Fruit fly (Drosophila melanogaster) whole organism, embryonic: ENCODE measurements around the gene Ent3.
A peak's percentile ranks its signal among the peaks of the same experiment; 100 is the strongest.

ENCODE experiments used
- Atf3 ChIP-seq: fragments of 200-800 bp; sonication (Bioruptor generic); optimal IDR thresholded peaks from 3 replicates; lab custom pipeline; 2016; ENCODE audit warnings: missing biosample characterization, missing genetic modification characterization
- Bgb ChIP-seq: fragments of 200-800 bp; sonication (Bioruptor generic); IDR thresholded peaks from 2 replicates; pipeline ENCODE4 v1.3.6; 2022; ENCODE audit warnings: missing biosample characterization, missing genetic modification characterization; ENCODE audit not compliant: partially characterized antibody
- CG1024 ChIP-seq: fragments of 200-800 bp; sonication (Bioruptor generic); IDR thresholded peaks from 2 replicates; pipeline ENCODE4 v1.3.6; 2022; ENCODE audit warnings: missing biosample characterization, missing genetic modification characterization
- CG12071 ChIP-seq: fragments of 200-800 bp; sonication (Bioruptor generic); optimal IDR thresholded peaks from 3 replicates; lab custom pipeline; 2018; ENCODE audit warnings: missing biosample characterization, mild to moderate bottlenecking, missing genetic modification characterization
- CG12744 ChIP-seq: fragments of 200-800 bp; sonication (Bioruptor generic); optimal IDR thresholded peaks from 2 replicates; lab custom pipeline; 2016; ENCODE audit warnings: missing biosample characterization, missing genetic modification characterization
- CG13775 ChIP-seq: fragments of 200-800 bp; sonication (Bioruptor generic); optimal IDR thresholded peaks from 3 replicates; lab custom pipeline; 2017; ENCODE audit warnings: missing biosample characterization, mild to moderate bottlenecking, missing genetic modification characterization
- CG14710 ChIP-seq: fragments of 200-800 bp; sonication (Bioruptor generic); optimal IDR thresholded peaks from 3 replicates; lab custom pipeline; 2019; ENCODE audit warnings: missing biosample characterization, mild to moderate bottlenecking, missing genetic modification characterization, moderate library complexity
- CG16779 ChIP-seq: fragments of 200-800 bp; sonication (Bioruptor generic); IDR thresholded peaks from 2 replicates; pipeline ENCODE4 v1.3.6; 2022; ENCODE audit warnings: missing biosample characterization, missing genetic modification characterization
- CG16863 ChIP-seq: fragments of 200-800 bp; sonication (Bioruptor generic); optimal IDR thresholded peaks from 3 replicates; lab custom pipeline; 2016; ENCODE audit warnings: missing biosample characterization, missing genetic modification characterization
- CG17568 ChIP-seq: fragments of 200-800 bp; sonication (Bioruptor generic); optimal IDR thresholded peaks from 2 replicates; lab custom pipeline; 2018; ENCODE audit warnings: missing biosample characterization, mild to moderate bottlenecking, missing genetic modification characterization, moderate library complexity
- CG17829 ChIP-seq: fragments of 200-800 bp; optimal IDR thresholded peaks from 2 replicates; lab custom pipeline; 2019; ENCODE audit warnings: missing biosample characterization, mild to moderate bottlenecking, missing genetic modification characterization, moderate library complexity
- CG18476 ChIP-seq: fragments of 200-800 bp; sonication (Bioruptor generic); optimal IDR thresholded peaks from 2 replicates; lab custom pipeline; 2016; ENCODE audit warnings: missing biosample characterization, mild to moderate bottlenecking, missing genetic modification characterization
- CG18599 ChIP-seq: fragments of 200-800 bp; sonication (Bioruptor generic); optimal IDR thresholded peaks from 3 replicates; lab custom pipeline; 2017; ENCODE audit warnings: missing biosample characterization, missing genetic modification characterization, mild to moderate bottlenecking, moderate library complexity, missing genetic modification reagents
- CG30431 ChIP-seq: fragments of 200-800 bp; sonication (Bioruptor generic); optimal IDR thresholded peaks from 2 replicates; lab custom pipeline; 2017; ENCODE audit warnings: missing biosample characterization, missing genetic modification characterization
- CG3163 ChIP-seq: fragments of 200-800 bp; sonication (Bioruptor generic); optimal IDR thresholded peaks from 3 replicates; lab custom pipeline; 2016; ENCODE audit warnings: missing biosample characterization, missing genetic modification characterization
- CG32532 ChIP-seq: fragments of 200-800 bp; sonication (Bioruptor generic); IDR thresholded peaks from 2 replicates; pipeline ENCODE4 v1.3.6; 2022; ENCODE audit warnings: missing biosample characterization, missing genetic modification characterization
- CG7357 ChIP-seq: fragments of 200-800 bp; sonication (Bioruptor generic); IDR thresholded peaks from 3 replicates; pipeline ENCODE4 v1.3.6; 2022; ENCODE audit warnings: missing biosample characterization, missing genetic modification characterization
- CG7372 ChIP-seq: fragments of 200-800 bp; sonication (Bioruptor generic); IDR thresholded peaks from 2 replicates; pipeline ENCODE4 v1.3.6; 2022; ENCODE audit warnings: missing biosample characterization, missing genetic modification characterization
- CG7928 ChIP-seq: fragments of 200-800 bp; sonication (Bioruptor generic); optimal IDR thresholded peaks from 2 replicates; lab custom pipeline; 2017; ENCODE audit warnings: missing biosample characterization, mild to moderate bottlenecking, missing genetic modification characterization
- CG8924 ChIP-seq: fragments of 200-800 bp; optimal IDR thresholded peaks from 3 replicates; lab custom pipeline; 2019; ENCODE audit warnings: missing biosample characterization, mild to moderate bottlenecking, missing genetic modification characterization, moderate library complexity
- CG9215 ChIP-seq: fragments of 200-800 bp; sonication (Bioruptor generic); IDR thresholded peaks from 2 replicates; pipeline ENCODE4 v1.3.6; 2022; ENCODE audit warnings: missing biosample characterization, missing genetic modification characterization
- CG9727 ChIP-seq: fragments of 200-800 bp; sonication (Bioruptor generic); optimal IDR thresholded peaks from 3 replicates; lab custom pipeline; 2017; ENCODE audit warnings: missing biosample characterization, mild to moderate bottlenecking, missing genetic modification characterization
- CG9932 ChIP-seq: fragments of 200-800 bp; sonication (Bioruptor generic); IDR thresholded peaks from 2 replicates; pipeline ENCODE4 v1.3.6; 2022; ENCODE audit warnings: missing biosample characterization, missing genetic modification characterization
- CTCF ChIP-seq: fragments of 200-800 bp; sonication (Bioruptor generic); optimal IDR thresholded peaks from 2 replicates; lab custom pipeline; 2017; ENCODE audit warnings: missing biosample characterization, mild to moderate bottlenecking, missing genetic modification characterization, moderate library complexity
- Dek ChIP-seq: fragments of 200-800 bp; sonication (Bioruptor generic); optimal IDR thresholded peaks from 3 replicates; lab custom pipeline; 2019; ENCODE audit warnings: missing biosample characterization, mild to moderate bottlenecking, missing genetic modification characterization, moderate library complexity
- Dfd ChIP-seq, 2 experiments: fragments of >200 bp; optimal IDR thresholded peaks; 2 replicates each; lab custom pipeline; 2017; ENCODE audit warnings: missing biosample characterization in 2 of 2, missing genetic modification characterization in 2 of 2
- Dip2 ChIP-seq: fragments of 200-800 bp; sonication (Bioruptor generic); IDR thresholded peaks from 2 replicates; pipeline ENCODE4 v1.3.6; 2022; ENCODE audit warnings: missing biosample characterization, missing genetic modification characterization
- Dip3 ChIP-seq: fragments of 200-800 bp; sonication (Bioruptor generic); optimal IDR thresholded peaks from 3 replicates; lab custom pipeline; 2016; ENCODE audit warnings: missing biosample characterization, missing genetic modification characterization
- Doc3 ChIP-seq: fragments of 200-800 bp; sonication (Bioruptor generic); IDR thresholded peaks from 3 replicates; pipeline ENCODE4 v1.3.6; 2022; ENCODE audit warnings: missing biosample characterization, missing genetic modification characterization; ENCODE audit not compliant: partially characterized antibody
- Fer2 ChIP-seq: fragments of 200-800 bp; sonication (Bioruptor generic); optimal IDR thresholded peaks from 2 replicates; lab custom pipeline; 2018; ENCODE audit warnings: missing biosample characterization, mild to moderate bottlenecking, missing genetic modification characterization, moderate library complexity
- HLH4C ChIP-seq: fragments of 200-800 bp; sonication (Bioruptor generic); IDR thresholded peaks from 3 replicates; pipeline ENCODE4 v1.3.6; 2022; ENCODE audit warnings: missing biosample characterization, missing genetic modification characterization; ENCODE audit not compliant: partially characterized antibody
- Myb ChIP-seq: fragments of 200-800 bp; sonication (Bioruptor generic); optimal IDR thresholded peaks from 2 replicates; lab custom pipeline; 2016; ENCODE audit warnings: missing biosample characterization, missing genetic modification characterization
- Scr ChIP-seq: fragments of 200-800 bp; sonication (Bioruptor generic); IDR thresholded peaks from 2 replicates; pipeline ENCODE4 v1.3.6; 2022; ENCODE audit warnings: missing biosample characterization, missing genetic modification characterization; ENCODE audit not compliant: partially characterized antibody
- Side ChIP-seq: fragments of 200-800 bp; sonication (Bioruptor generic); optimal IDR thresholded peaks from 2 replicates; lab custom pipeline; 2016; ENCODE audit warnings: missing biosample characterization, missing genetic modification characterization
- Xbp1 ChIP-seq: fragments of 200-800 bp; sonication (Bioruptor generic); optimal IDR thresholded peaks from 3 replicates; lab custom pipeline; 2016; ENCODE audit warnings: missing biosample characterization, mild to moderate bottlenecking, missing genetic modification characterization
- YL-1 ChIP-seq: fragments of 200-800 bp; sonication (Bioruptor generic); optimal IDR thresholded peaks from 3 replicates; lab custom pipeline; 2017; ENCODE audit warnings: missing biosample characterization, mild to moderate bottlenecking, missing genetic modification characterization
- abd-A ChIP-seq: fragments of 200-800 bp; sonication (Bioruptor generic); optimal IDR thresholded peaks from 3 replicates; lab custom pipeline; 2019; ENCODE audit warnings: missing biosample characterization, mild to moderate bottlenecking, missing genetic modification characterization, moderate library complexity
- ap ChIP-seq: fragments of 200-800 bp; sonication (Bioruptor generic); IDR thresholded peaks from 2 replicates; pipeline ENCODE4 v1.3.6; 2022; ENCODE audit warnings: missing biosample characterization, missing genetic modification characterization
- caup ChIP-seq: fragments of 200-800 bp; sonication (Bioruptor generic); optimal IDR thresholded peaks from 3 replicates; lab custom pipeline; 2017; ENCODE audit warnings: missing biosample characterization, mild to moderate bottlenecking, missing genetic modification characterization, moderate library complexity; ENCODE audit not compliant: severe bottlenecking
- chif ChIP-seq, 2 experiments: fragments of 200-800 bp; sonication (Bioruptor generic); optimal IDR thresholded peaks; 3 replicates each; lab custom pipeline; 2016; ENCODE audit warnings: missing biosample characterization in 2 of 2, missing genetic modification characterization in 2 of 2
- crol ChIP-seq: fragments of 200-800 bp; sonication (Bioruptor generic); IDR thresholded peaks from 2 replicates; pipeline ENCODE4 v1.3.6; 2022; ENCODE audit warnings: missing biosample characterization, missing genetic modification characterization
- eve ChIP-seq, 2 experiments: fragments of >200 bp; optimal IDR thresholded peaks; 2 replicates each; lab custom pipeline; 2017; ENCODE audit warnings: missing biosample characterization in 2 of 2, missing genetic modification characterization in 2 of 2
- fd64A ChIP-seq: fragments of 200-800 bp; sonication (Bioruptor generic); optimal IDR thresholded peaks from 3 replicates; lab custom pipeline; 2018; ENCODE audit warnings: missing biosample characterization, mild to moderate bottlenecking, missing genetic modification characterization
- grn ChIP-seq: fragments of 200-800 bp; sonication (Bioruptor generic); optimal IDR thresholded peaks from 3 replicates; lab custom pipeline; 2017; ENCODE audit warnings: missing biosample characterization, missing genetic modification characterization
- gsb ChIP-seq: fragments of 200-800 bp; sonication (Bioruptor generic); IDR thresholded peaks from 2 replicates; pipeline ENCODE4 v1.3.6; 2022; ENCODE audit warnings: missing biosample characterization, missing genetic modification characterization
- klu ChIP-seq: fragments of 200-800 bp; sonication (Bioruptor generic); IDR thresholded peaks from 2 replicates; pipeline ENCODE4 v1.3.6; 2022; ENCODE audit warnings: missing biosample characterization, missing genetic modification characterization
- lab ChIP-seq: fragments of 200-800 bp; sonication (Bioruptor generic); optimal IDR thresholded peaks from 3 replicates; lab custom pipeline; 2017; ENCODE audit warnings: missing biosample characterization, missing genetic modification characterization, mild to moderate bottlenecking, moderate library complexity, missing genetic modification reagents
- maf-S ChIP-seq: fragments of 200-800 bp; sonication (Bioruptor generic); optimal IDR thresholded peaks from 2 replicates; lab custom pipeline; 2016; ENCODE audit warnings: missing biosample characterization, missing genetic modification characterization
- salm ChIP-seq: fragments of 200-800 bp; sonication (Bioruptor generic); optimal IDR thresholded peaks from 2 replicates; lab custom pipeline; 2018; ENCODE audit warnings: missing biosample characterization, mild to moderate bottlenecking, missing genetic modification characterization
- schlank ChIP-seq: fragments of 200-800 bp; sonication (Bioruptor generic); optimal IDR thresholded peaks from 2 replicates; lab custom pipeline; 2018; ENCODE audit warnings: missing biosample characterization, mild to moderate bottlenecking, missing genetic modification characterization
- slou ChIP-seq: fragments of 200-800 bp; sonication (Bioruptor generic); optimal IDR thresholded peaks from 3 replicates; lab custom pipeline; 2016; ENCODE audit warnings: missing biosample characterization, missing genetic modification characterization
- unc-4 ChIP-seq: fragments of 200-800 bp; sonication (Bioruptor generic); IDR thresholded peaks from 2 replicates; pipeline ENCODE4 v1.3.6; 2022; ENCODE audit warnings: missing biosample characterization, missing genetic modification characterization; ENCODE audit not compliant: partially characterized antibody

The Ent3 gene

DNA sequence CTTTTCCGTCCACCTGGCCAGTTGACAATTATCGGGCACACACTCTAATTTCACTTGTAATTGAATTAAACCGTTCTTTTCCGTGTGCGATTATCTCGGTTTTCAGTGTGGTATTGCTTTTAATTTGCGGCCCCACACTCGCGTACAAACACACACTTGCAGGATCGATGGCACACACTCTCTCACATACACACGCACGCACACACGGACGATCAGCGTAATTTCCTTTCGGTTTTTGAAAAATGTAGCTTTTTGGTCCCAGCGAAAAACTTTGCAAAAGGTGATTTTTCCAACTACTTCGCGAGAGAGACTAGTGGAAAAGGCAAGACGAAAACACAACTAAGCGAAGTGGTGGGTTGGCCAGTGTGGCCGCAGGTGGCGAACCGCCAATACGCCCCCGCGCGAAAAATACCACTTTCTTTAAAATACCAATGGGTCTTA is 48.7 kb upstream of the Ent3 start, which contains the start of gene Atg1 (continued):
- TF ChIP-seq CG17829: peak; percentile 22
- TF ChIP-seq CTCF (GFP tag; lab: Kevin White, UChicago): no peak
- TF ChIP-seq caup (GFP tag; lab: Kevin White, UChicago): peak; percentile 46
- TF ChIP-seq Xbp1 (GFP tag; lab: Kevin White, UChicago): no peak
- TF ChIP-seq CG9932: no peak
- TF ChIP-seq klu (GFP tag; lab: Robert Waterston, UW): peak; percentile 43; the same call in 1 of the 2 replicates
- no peak for TF ChIP-seq maf-S (GFP tag; lab: Kevin White, UChicago)
- TF ChIP-seq Scr (GFP tag; lab: Robert Waterston, UW): no peak; the same call in 1 of the 2 replicates
- TF ChIP-seq CG7372 (GFP tag; lab: Robert Waterston, UW): no peak
- TF ChIP-seq CG16779 (GFP tag; lab: Robert Waterston, UW): no peak
- TF ChIP-seq CG12071 (GFP tag; lab: Kevin White, UChicago): peak; percentile 22
- no peak for TF ChIP-seq Dip3 (GFP tag; lab: Kevin White, UChicago)
- no peak for TF ChIP-seq slou (GFP tag; lab: Kevin White, UChicago)
- TF ChIP-seq gsb: no peak
- TF ChIP-seq schlank (tag; lab: Kevin White, UChicago): no peak
- no peak for TF ChIP-seq CG1024
- peak; percentile 3 for TF ChIP-seq YL-1
- TF ChIP-seq fd64A (GFP tag; lab: Kevin White, UChicago): no peak
- no peak for TF ChIP-seq HLH4C (GFP tag; lab: Robert Waterston, UW)
- TF ChIP-seq CG8924 (tag; lab: Kevin White, UChicago): peak; percentile 3
- no peak for TF ChIP-seq CG30431 (GFP tag; lab: Kevin White, UChicago)
- TF ChIP-seq Doc3 (GFP tag; lab: Robert Waterston, UW): no peak
- TF ChIP-seq Bgb: peak; percentile 51; the same call in 1 of the 2 replicates
- TF ChIP-seq unc-4 (GFP tag; lab: Robert Waterston, UW): no peak
- TF ChIP-seq CG14710: no peak
- TF ChIP-seq CG9727 (GFP tag; lab: Kevin White, UChicago): no peak
- TF ChIP-seq chif (GFP tag; optimal IDR thresholded peaks at IDR 0.05; lab: Kevin White, UChicago): no peak
- TF ChIP-seq CG32532 (GFP tag; lab: Robert Waterston, UW): peak; percentile 13; the same call in 1 of the 2 replicates
- TF ChIP-seq CG7357 (GFP tag; lab: Robert Waterston, UW): no peak
- TF ChIP-seq crol (GFP tag; lab: Robert Waterston, UW): peak; percentile 16; the same call in 1 of the 2 replicates
- TF ChIP-seq CG7928 (GFP tag; lab: Kevin White, UChicago): no peak
- peak; percentile 39 for TF ChIP-seq CG3163 (GFP tag; lab: Kevin White, UChicago)
- TF ChIP-seq eve (GFP tag; optimal IDR thresholded peaks at IDR 0.05; lab: Kevin White, UChicago): no peak
- TF ChIP-seq grn (GFP tag; lab: Kevin White, UChicago): peak; percentile 13
- TF ChIP-seq Dek (tag; lab: Kevin White, UChicago): peak; percentile 2
- peak; percentile 10 for TF ChIP-seq CG17568
- TF ChIP-seq ap (GFP tag; lab: Robert Waterston, UW): no peak
- peak; percentile 26 for TF ChIP-seq CG18599
- TF ChIP-seq salm (tag; lab: Kevin White, UChicago): peak; percentile 12
- no peak for TF ChIP-seq abd-A (tag; lab: Kevin White, UChicago)
- TF ChIP-seq CG16863 (GFP tag; lab: Kevin White, UChicago): no peak
- no peak for TF ChIP-seq Dip2 (GFP tag; lab: Robert Waterston, UW)
- no peak for TF ChIP-seq Dfd (GFP tag; optimal IDR thresholded peaks at IDR 0.05; lab: Kevin White, UChicago)
- TF ChIP-seq lab (GFP tag; lab: Kevin White, UChicago): peak; percentile 31
- no peak for TF ChIP-seq CG12744 (GFP tag; lab: Kevin White, UChicago)
- no peak for TF ChIP-seq Atf3 (GFP tag; lab: Kevin White, UChicago)
- TF ChIP-seq Myb (GFP tag; lab: Kevin White, UChicago): peak; percentile 5
- TF ChIP-seq Fer2 (tag; lab: Kevin White, UChicago): no peak
- TF ChIP-seq CG13775: no peak
- TF ChIP-seq CG18476: no peak
- no peak for TF ChIP-seq CG9215 (GFP tag; lab: Robert Waterston, UW)
- TF ChIP-seq Side: peak; percentile 38
